Fruit fly (Drosophila melanogaster): ENCODE results near the gene CG17169.

- no peak for TF ChIP-seq Dll (optimal IDR thresholded peaks at IDR 0.05)
- TF ChIP-seq EcR (GFP tag; optimal IDR thresholded peaks at IDR 0.05) = no peak
Measured at dm6 chrX:23096117-23096817, 11.8 kb downstream of the CG17169 start, which contains the start of gene CG17162.

All from whole organism.